Fruit fly (Drosophila melanogaster): ENCODE measurements around the gene Fntb.

Fntb gene

dm6 chr3R:16441367-16441923 lies 8.6 kb downstream of the Fntb start, which contains the start of gene ema (continued):
- TF ChIP-seq E2f1 (GFP tag; IDR thresholded peaks at IDR 0.05) (no peak), phol (tag; optimal IDR thresholded peaks at IDR 0.05) (peak; percentile 46), CG9797 (GFP tag; optimal IDR thresholded peaks at IDR 0.05) (no peak), peb (GFP tag; IDR thresholded peaks at IDR 0.05) (no peak), CG10565 (GFP tag; optimal IDR thresholded peaks at IDR 0.05) (no peak), nmo (GFP tag; optimal IDR thresholded peaks at IDR 0.05) (peak; percentile 28), CG6791 (GFP tag; IDR thresholded peaks at IDR 0.05; ENCODE audit: partially characterized antibody) (0 out of 3 replicates have a peak, but pooled peaks have one; percentile 7), CG10959 (GFP tag; IDR thresholded peaks at IDR 0.05) (no peak), vfl (GFP tag; optimal IDR thresholded peaks at IDR 0.05) (no peak), CG18262 (tag; optimal IDR thresholded peaks at IDR 0.05) (peak; percentile 17), jumu (GFP tag; optimal IDR thresholded peaks at IDR 0.05) (no peak), Ets65A (GFP tag) (peak; percentile 9), CG6765 (GFP tag; optimal IDR thresholded peaks at IDR 0.05) (peak; percentile 5), Oaz (GFP tag; IDR thresholded peaks at IDR 0.05) (no peak), lab (GFP tag; optimal IDR thresholded peaks at IDR 0.05) (no peak), CG9215 (GFP tag; IDR thresholded peaks at IDR 0.05) (no peak), BEAF-32 (GFP tag; optimal IDR thresholded peaks at IDR 0.05) (peak; percentile 41), CG17359 (tag; optimal IDR thresholded peaks at IDR 0.05) (no peak), HmgZ (tag; optimal IDR thresholded peaks at IDR 0.05) (peak; percentile 57), CG4730 (GFP tag; IDR thresholded peaks at IDR 0.05) (no peak), lmd (GFP tag; IDR thresholded peaks at IDR 0.05) (no peak), gem (tag; optimal IDR thresholded peaks at IDR 0.05) (no peak), CG2199 (GFP tag; IDR thresholded peaks at IDR 0.05) (no peak), Hey (tag; optimal IDR thresholded peaks at IDR 0.05) (no peak), Ets97D (GFP tag; optimal IDR thresholded peaks at IDR 0.05) (peak; percentile 38), bigmax (GFP tag; optimal IDR thresholded peaks at IDR 0.05) (no peak), Gug (GFP tag; IDR thresholded peaks at IDR 0.05) (no peak), repo (GFP tag; optimal IDR thresholded peaks at IDR 0.05) (no peak), CG17568 (GFP tag; optimal IDR thresholded peaks at IDR 0.05) (no peak), Sry-β (GFP tag; optimal IDR thresholded peaks at IDR 0.05) (peak; percentile 92), da (GFP tag; optimal IDR thresholded peaks at IDR 0.05) (no peak)

DNA sequence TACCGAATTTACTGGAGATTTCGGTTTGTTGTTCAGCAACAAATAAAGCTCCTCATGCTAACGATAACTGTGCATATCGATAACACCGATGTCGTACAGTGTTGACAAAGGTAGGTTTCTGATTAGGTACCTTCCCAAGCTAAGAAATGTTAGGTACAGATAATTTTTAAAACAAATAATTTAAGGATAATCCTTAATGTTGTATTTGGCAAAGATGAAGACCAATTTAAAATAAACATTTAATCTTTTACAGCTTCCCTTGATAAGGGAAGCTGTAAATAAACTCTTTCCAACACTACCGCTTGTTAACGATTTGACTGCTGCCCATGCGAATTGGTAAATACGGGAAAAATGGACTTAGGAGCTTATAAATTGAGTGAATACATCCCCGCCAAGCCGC lies 10.1 kb downstream of the Fntb start, which contains the start of the genes Ttc1 and CG14882:
TSS of gene Ttc1 (minus strand) at position 71 of the 400 bp plus-strand sequence.
TSS of gene CG14882 (plus strand) at position 271 of the 400 bp plus-strand sequence.
- peak; percentile 12 for TF ChIP-seq CG6854 (GFP tag; optimal IDR thresholded peaks at IDR 0.05)
- TF ChIP-seq nerfin-1 (tag; optimal IDR thresholded peaks at IDR 0.05), result peak; percentile 58
- peak; percentile 68 for TF ChIP-seq cwo (GFP tag; optimal IDR thresholded peaks at IDR 0.05)
- peak; percentile 35 for TF ChIP-seq CG12219 (GFP tag; optimal IDR thresholded peaks at IDR 0.05)
- TF ChIP-seq CG13287 (GFP tag; IDR thresholded peaks at IDR 0.05; ENCODE audit: partially characterized antibody), result peak; percentile 71
- TF ChIP-seq Vsx1 (GFP tag; optimal IDR thresholded peaks at IDR 0.05), result no peak
- no peak for TF ChIP-seq Hey (tag; optimal IDR thresholded peaks at IDR 0.05)
- TF ChIP-seq Bdp1 (GFP tag; optimal IDR thresholded peaks at IDR 0.05), result peak; percentile 73
- TF ChIP-seq CHES-1-like (GFP tag; optimal IDR thresholded peaks at IDR 0.05), result peak; percentile 88
- TF ChIP-seq CG9727 (GFP tag; optimal IDR thresholded peaks at IDR 0.05), result peak; percentile 75
- peak; percentile 48 for TF ChIP-seq slp2 (GFP tag; optimal IDR thresholded peaks at IDR 0.05)
- peak; percentile 88 for TF ChIP-seq sob (GFP tag; IDR thresholded peaks at IDR 0.05)
- TF ChIP-seq Asciz (GFP tag; optimal IDR thresholded peaks at IDR 0.05), result no peak
- TF ChIP-seq nmo (GFP tag; optimal IDR thresholded peaks at IDR 0.05), result peak; percentile 81
- peak; percentile 77 for TF ChIP-seq CG8388 (GFP tag; optimal IDR thresholded peaks at IDR 0.05)
- TF ChIP-seq MBD-R2 (GFP tag; IDR thresholded peaks at IDR 0.05), result peak; percentile 93
- TF ChIP-seq CG7928 (GFP tag; optimal IDR thresholded peaks at IDR 0.05), result peak; percentile 7
- TF ChIP-seq CG6254 (GFP tag; optimal IDR thresholded peaks at IDR 0.05), result no peak
- peak; percentile 74 for TF ChIP-seq ssp (GFP tag; IDR thresholded peaks at IDR 0.05)
- TF ChIP-seq Oli (tag; optimal IDR thresholded peaks at IDR 0.05), result peak; percentile 76
- peak in 1 of 3 experiments; percentile 17 for TF ChIP-seq Stat92E (GFP tag; optimal IDR thresholded peaks at IDR 0.05)
- TF ChIP-seq Ets97D (GFP tag; optimal IDR thresholded peaks at IDR 0.05), result peak; percentile 89

Data from whole organism, embryonic.